Fruit fly (Drosophila melanogaster) whole organism, prepupa: ENCODE data around the gene CheA75a.

Experiments used
- Blimp-1 ChIP-seq: fragments of 200-800 bp; sonication (Bioruptor generic); optimal IDR thresholded peaks from 3 replicates; lab custom pipeline; 2017; ENCODE audit warnings: missing biosample characterization, missing genetic modification characterization, mild to moderate bottlenecking, moderate library complexity, missing genetic modification reagents
- CG10631 ChIP-seq: fragments of 200-800 bp; sonication (Bioruptor generic); optimal IDR thresholded peaks from 2 replicates; lab custom pipeline; 2016; ENCODE audit warnings: missing biosample characterization, missing genetic modification characterization
- CG10669 ChIP-seq: fragments of 200-800 bp; sonication (Bioruptor generic); optimal IDR thresholded peaks from 3 replicates; lab custom pipeline; 2018; ENCODE audit warnings: missing biosample characterization, mild to moderate bottlenecking, missing genetic modification characterization, moderate library complexity
- CG11294 ChIP-seq: fragments of 200-800 bp; sonication (Bioruptor generic); IDR thresholded peaks from 2 replicates; pipeline ENCODE4 v1.3.6; 2022; ENCODE audit warnings: missing biosample characterization, missing genetic modification characterization
- CG11762 ChIP-seq: fragments of 200-800 bp; sonication (Bioruptor generic); optimal IDR thresholded peaks from 3 replicates; lab custom pipeline; 2016; ENCODE audit warnings: missing biosample characterization, missing genetic modification characterization; ENCODE audit not compliant: insufficient read depth
- CG15336 ChIP-seq: fragments of 200-800 bp; sonication (Bioruptor generic); IDR thresholded peaks from 2 replicates; pipeline ENCODE4 v1.3.6; 2022; ENCODE audit warnings: missing biosample characterization, missing genetic modification characterization
- CG3032 ChIP-seq: fragments of 200-800 bp; optimal IDR thresholded peaks from 2 replicates; lab custom pipeline; 2019; ENCODE audit warnings: missing biosample characterization, mild to moderate bottlenecking, missing genetic modification characterization, moderate library complexity
- CG31627 ChIP-seq: fragments of 200-800 bp; sonication (Bioruptor generic); optimal IDR thresholded peaks from 3 replicates; lab custom pipeline; 2016; ENCODE audit warnings: missing biosample characterization, missing genetic modification characterization
- CG34406 ChIP-seq: fragments of 200-800 bp; sonication (Bioruptor generic); optimal IDR thresholded peaks from 3 replicates; lab custom pipeline; 2016; ENCODE audit warnings: missing biosample characterization, missing genetic modification characterization
- CG3919 ChIP-seq: fragments of 200-800 bp; sonication (Bioruptor generic); optimal IDR thresholded peaks from 3 replicates; lab custom pipeline; 2016; ENCODE audit warnings: missing biosample characterization, missing genetic modification characterization
- CG6163 ChIP-seq: fragments of 200-800 bp; sonication (Bioruptor generic); IDR thresholded peaks from 3 replicates; pipeline ENCODE4 v1.3.6; 2022; ENCODE audit warnings: missing biosample characterization, missing genetic modification characterization
- CG6276 ChIP-seq: fragments of 200-800 bp; sonication (Bioruptor generic); optimal IDR thresholded peaks from 2 replicates; lab custom pipeline; 2017; ENCODE audit warnings: missing biosample characterization, mild to moderate bottlenecking, missing genetic modification characterization
- CG6792 ChIP-seq: fragments of 200-800 bp; sonication (Bioruptor generic); optimal IDR thresholded peaks from 3 replicates; lab custom pipeline; 2016; ENCODE audit warnings: missing biosample characterization, missing genetic modification characterization
- CG7368 ChIP-seq: fragments of 200-800 bp; sonication (Bioruptor generic); optimal IDR thresholded peaks from 3 replicates; lab custom pipeline; 2016; ENCODE audit warnings: missing biosample characterization, missing genetic modification characterization
- CG8319 ChIP-seq: fragments of 200-800 bp; sonication (Bioruptor generic); optimal IDR thresholded peaks from 3 replicates; lab custom pipeline; 2016; ENCODE audit warnings: missing biosample characterization, missing genetic modification characterization
- Eip75B ChIP-seq: fragments of 200-800 bp; sonication (Bioruptor generic); optimal IDR thresholded peaks from 3 replicates; lab custom pipeline; 2016; ENCODE audit warnings: missing biosample characterization, missing genetic modification characterization
- Eip78C ChIP-seq: fragments of 200-800 bp; sonication (Bioruptor generic); peaks from one replicate; lab custom pipeline; 2016; ENCODE audit warnings: missing biosample characterization, missing genetic modification characterization
- Eip93F ChIP-seq: fragments of 200-800 bp; sonication (Bioruptor generic); optimal IDR thresholded peaks from 2 replicates; lab custom pipeline; 2016; ENCODE audit warnings: missing biosample characterization, mild to moderate bottlenecking, missing genetic modification characterization
- Ets21C ChIP-seq: fragments of 200-800 bp; sonication (Bioruptor generic); optimal IDR thresholded peaks from 3 replicates; lab custom pipeline; 2016; ENCODE audit warnings: missing biosample characterization, missing genetic modification characterization
- Gug ChIP-seq: fragments of 200-800 bp; sonication (Bioruptor generic); IDR thresholded peaks from 2 replicates; pipeline ENCODE4 v1.3.6; 2022; ENCODE audit warnings: missing biosample characterization, missing genetic modification characterization
- Hr38 ChIP-seq: sonication (Bioruptor generic); optimal IDR thresholded peaks from 2 replicates; lab custom pipeline; 2016; ENCODE audit warnings: missing biosample characterization, missing genetic modification characterization
- Hr39 ChIP-seq: fragments of 200-800 bp; sonication (Bioruptor generic); optimal IDR thresholded peaks from 2 replicates; lab custom pipeline; 2016; ENCODE audit warnings: missing biosample characterization, missing genetic modification characterization
- Lpt ChIP-seq: fragments of 200-800 bp; sonication (Bioruptor generic); optimal IDR thresholded peaks from 3 replicates; lab custom pipeline; 2016; ENCODE audit warnings: missing biosample characterization, missing genetic modification characterization
- Met ChIP-seq: fragments of 200-800 bp; sonication (Bioruptor generic); optimal IDR thresholded peaks from 3 replicates; lab custom pipeline; 2016; ENCODE audit warnings: missing biosample characterization, missing genetic modification characterization
- OdsH ChIP-seq: fragments of 200-800 bp; sonication (Bioruptor generic); optimal IDR thresholded peaks from 3 replicates; lab custom pipeline; 2016; ENCODE audit warnings: missing biosample characterization, missing genetic modification characterization
- Smox ChIP-seq: fragments of 200-800 bp; sonication (Bioruptor generic); optimal IDR thresholded peaks from 3 replicates; lab custom pipeline; 2016; ENCODE audit warnings: missing biosample characterization, missing genetic modification characterization
- Sox102F ChIP-seq: fragments of 200-800 bp; sonication (Bioruptor generic); optimal IDR thresholded peaks from 2 replicates; lab custom pipeline; 2016; ENCODE audit warnings: missing biosample characterization, mild to moderate bottlenecking, missing genetic modification characterization
- Sox14 ChIP-seq: fragments of 200-800 bp; sonication (Bioruptor generic); optimal IDR thresholded peaks from 3 replicates; lab custom pipeline; 2016; ENCODE audit warnings: missing biosample characterization, missing genetic modification characterization
- achi ChIP-seq: fragments of 200-800 bp; sonication (Bioruptor generic); optimal IDR thresholded peaks from 3 replicates; lab custom pipeline; 2016; ENCODE audit warnings: missing biosample characterization, missing genetic modification characterization
- acj6 ChIP-seq: fragments of 200-800 bp; sonication (Bioruptor generic); optimal IDR thresholded peaks from 3 replicates; lab custom pipeline; 2016; ENCODE audit warnings: missing biosample characterization, missing genetic modification characterization
- cyc ChIP-seq: fragments of 200-800 bp; sonication (Bioruptor generic); optimal IDR thresholded peaks from 3 replicates; lab custom pipeline; 2016; ENCODE audit warnings: missing biosample characterization, missing genetic modification characterization
- dsx ChIP-seq: fragments of 200-800 bp; optimal IDR thresholded peaks from 3 replicates; lab custom pipeline; 2019; ENCODE audit warnings: missing biosample characterization, mild to moderate bottlenecking, missing genetic modification characterization, moderate library complexity; ENCODE audit not compliant: poor library complexity, severe bottlenecking
- eg ChIP-seq: fragments of 200-800 bp; sonication (Bioruptor generic); IDR thresholded peaks from 3 replicates; pipeline ENCODE4 v1.3.6; 2022; ENCODE audit warnings: missing biosample characterization, missing genetic modification characterization
- esn ChIP-seq: fragments of 200-800 bp; sonication (Bioruptor generic); optimal IDR thresholded peaks from 2 replicates; lab custom pipeline; 2016; ENCODE audit warnings: missing biosample characterization, mild to moderate bottlenecking, missing genetic modification characterization, moderate library complexity
- fd59A ChIP-seq: fragments of 200-800 bp; sonication (Bioruptor generic); optimal IDR thresholded peaks from 2 replicates; lab custom pipeline; 2017; ENCODE audit warnings: missing biosample characterization, mild to moderate bottlenecking, missing genetic modification characterization, missing genetic modification reagents
- fd85E ChIP-seq: fragments of 200-800 bp; sonication (Bioruptor generic); optimal IDR thresholded peaks from 3 replicates; lab custom pipeline; 2016; ENCODE audit warnings: missing biosample characterization, missing genetic modification characterization
- lz ChIP-seq: fragments of 200-800 bp; sonication (Bioruptor generic); optimal IDR thresholded peaks from 3 replicates; lab custom pipeline; 2016; ENCODE audit warnings: missing biosample characterization, missing genetic modification characterization
- net ChIP-seq: fragments of 200-800 bp; sonication (Bioruptor generic); optimal IDR thresholded peaks from 3 replicates; lab custom pipeline; 2016; ENCODE audit warnings: missing biosample characterization, missing genetic modification characterization
- pdm3 ChIP-seq: fragments of 200-800 bp; sonication (Bioruptor generic); optimal IDR thresholded peaks from 3 replicates; lab custom pipeline; 2016; ENCODE audit warnings: missing biosample characterization, missing genetic modification characterization
- salr ChIP-seq, 2 experiments: fragments of 200-800 bp; sonication (Bioruptor generic); optimal IDR thresholded peaks; 3 replicates each; lab custom pipeline; 2016 to 2018; ENCODE audit warnings: missing biosample characterization in 2 of 2, missing genetic modification characterization in 2 of 2, mild to moderate bottlenecking in 1 of 2
- spab ChIP-seq: fragments of 200-800 bp; sonication (Bioruptor generic); optimal IDR thresholded peaks from 2 replicates; lab custom pipeline; 2017; ENCODE audit warnings: missing biosample characterization, mild to moderate bottlenecking, missing genetic modification characterization, missing genetic modification reagents
- svp ChIP-seq: fragments of 200-800 bp; sonication (Bioruptor generic); peaks from one replicate; lab custom pipeline; 2016; ENCODE audit warnings: missing biosample characterization, missing genetic modification characterization
- topi ChIP-seq: fragments of 200-800 bp; sonication (Bioruptor generic); optimal IDR thresholded peaks from 3 replicates; lab custom pipeline; 2016; ENCODE audit warnings: missing biosample characterization, missing genetic modification characterization
- vri ChIP-seq: fragments of 200-800 bp; sonication (Bioruptor generic); optimal IDR thresholded peaks from 3 replicates; lab custom pipeline; 2016; ENCODE audit warnings: missing biosample characterization, mild to moderate bottlenecking, missing genetic modification characterization

CheA75a gene

dm6 chr3L:18275888-18276287, 24.0 kb downstream of the CheA75a start (continued):
- no peak for TF ChIP-seq salr (GFP tag; optimal IDR thresholded peaks at IDR 0.05; lab: Kevin White, UChicago)
- TF ChIP-seq OdsH (GFP tag; lab: Kevin White, UChicago) = peak; percentile 25
- TF ChIP-seq CG10669 (GFP tag; lab: Kevin White, UChicago) = no peak
- TF ChIP-seq vri (GFP tag; lab: Kevin White, UChicago) = no peak
- no peak for TF ChIP-seq CG8319 (GFP tag; lab: Kevin White, UChicago)
- TF ChIP-seq dsx (GFP tag; lab: Kevin White, UChicago) = no peak
- TF ChIP-seq acj6 (GFP tag; lab: Kevin White, UChicago) = peak; percentile 9
- TF ChIP-seq Eip93F (GFP tag; lab: Kevin White, UChicago) = no peak
- no peak for TF ChIP-seq CG3919 (GFP tag; lab: Kevin White, UChicago)
- peak; percentile 53 for TF ChIP-seq Hr39
- no peak for TF ChIP-seq fd85E
- TF ChIP-seq Ets21C (GFP tag; lab: Kevin White, UChicago) = peak; percentile 45
- no peak for TF ChIP-seq CG15336 (GFP tag; lab: Robert Waterston, UW)
- peak; percentile 19 for TF ChIP-seq CG31627 (GFP tag; lab: Kevin White, UChicago)
- TF ChIP-seq CG6276 (GFP tag; lab: Kevin White, UChicago) = no peak

- no peak for TF ChIP-seq CG31627 (GFP tag; lab: Kevin White, UChicago)
- no peak for TF ChIP-seq Hr38 (GFP tag; lab: Kevin White, UChicago)
- TF ChIP-seq Ets21C (GFP tag; lab: Kevin White, UChicago) = no peak
- TF ChIP-seq Smox (GFP tag; lab: Kevin White, UChicago) = peak; percentile 9
- peak; percentile 61 for TF ChIP-seq svp (GFP tag; lab: Kevin White, UChicago)
- no peak for TF ChIP-seq salr (GFP tag; optimal IDR thresholded peaks at IDR 0.05; lab: Kevin White, UChicago)
- TF ChIP-seq CG34406 (GFP tag; lab: Kevin White, UChicago) = no peak
- TF ChIP-seq spab (GFP tag; lab: Kevin White, UChicago) = no peak
- TF ChIP-seq Eip78C (GFP tag; lab: Kevin White, UChicago) = peak; percentile 67
These were observed 24.7 kb downstream of the CheA75a start for dm6 chr3L:18276602-18277001.

- TF ChIP-seq CG3919 (GFP tag; lab: Kevin White, UChicago) (peak; percentile 62), CG10631 (GFP tag; lab: Kevin White, UChicago) (peak; percentile 77), fd59A (peak; percentile 47), Lpt (peak; percentile 66), net (peak; percentile 56), CG3032 (tag; lab: Kevin White, UChicago) (peak; percentile 42), achi (peak; percentile 66), Blimp-1 (GFP tag; lab: Kevin White, UChicago) (no peak), esn (peak; percentile 59), Gug (GFP tag; lab: Robert Waterston, UW) (peak; percentile 77), CG6792 (GFP tag; lab: Kevin White, UChicago) (peak; percentile 47), Sox14 (GFP tag; lab: Kevin White, UChicago) (peak; percentile 70), CG11762 (peak; percentile 7), OdsH (GFP tag; lab: Kevin White, UChicago) (peak; percentile 62), Met (GFP tag; lab: Kevin White, UChicago) (peak; percentile 45), CG31627 (GFP tag; lab: Kevin White, UChicago) (peak; percentile 47), cyc (GFP tag; lab: Kevin White, UChicago) (peak; percentile 41), eg (peak; percentile 71), CG7368 (no peak), vri (GFP tag; lab: Kevin White, UChicago) (peak; percentile 7), svp (GFP tag; lab: Kevin White, UChicago) (peak; percentile 30), CG6163 (no peak; the same call in none of the 3 replicates), CG10669 (GFP tag; lab: Kevin White, UChicago) (peak; percentile 51), pdm3 (GFP tag; lab: Kevin White, UChicago) (peak; percentile 69), Ets21C (GFP tag; lab: Kevin White, UChicago) (peak; percentile 17), CG11294 (GFP tag; lab: Robert Waterston, UW) (no peak; the same call in 1 of the 2 replicates), dsx (GFP tag; lab: Kevin White, UChicago) (peak; percentile 16), Eip93F (GFP tag; lab: Kevin White, UChicago) (no peak), CG8319 (GFP tag; lab: Kevin White, UChicago) (no peak), CG15336 (GFP tag; lab: Robert Waterston, UW) (peak; percentile 81), Hr38 (GFP tag; lab: Kevin White, UChicago) (no peak), CG6276 (GFP tag; lab: Kevin White, UChicago) (peak; percentile 35), spab (GFP tag; lab: Kevin White, UChicago) (peak; percentile 26), topi (GFP tag; lab: Kevin White, UChicago) (peak; percentile 38), lz (GFP tag; lab: Kevin White, UChicago) (peak; percentile 54), Hr39 (peak; percentile 50), Sox102F (peak; percentile 29), Eip75B (peak; percentile 44), salr (GFP tag; optimal IDR thresholded peaks at IDR 0.05; lab: Kevin White, UChicago) (peak; percentile 9 to 58)
These were observed 29.3 kb downstream of the CheA75a start for dm6 chr3L:18281236-18281635.
